Fruit fly (Drosophila melanogaster) whole organism, embryonic: ENCODE results near the gene Klp68D.

Experiments
- CG1024 ChIP-seq: fragments of 200-800 bp; sonication (Bioruptor generic); IDR thresholded peaks from 2 replicates; pipeline ENCODE4 v1.3.6; 2022; ENCODE audit warnings: missing biosample characterization, missing genetic modification characterization
- CG10274 ChIP-seq: fragments of 200-800 bp; sonication (Bioruptor generic); optimal IDR thresholded peaks from 3 replicates; lab custom pipeline; 2017; ENCODE audit warnings: missing biosample characterization, mild to moderate bottlenecking, missing genetic modification characterization
- CG12071 ChIP-seq: fragments of 200-800 bp; sonication (Bioruptor generic); optimal IDR thresholded peaks from 3 replicates; lab custom pipeline; 2018; ENCODE audit warnings: missing biosample characterization, mild to moderate bottlenecking, missing genetic modification characterization
- CG14014 ChIP-seq: fragments of 200-800 bp; sonication (Bioruptor generic); IDR thresholded peaks from 2 replicates; pipeline ENCODE4 v1.3.6; 2022; ENCODE audit warnings: missing biosample characterization, missing genetic modification characterization
- CG8359 ChIP-seq: fragments of 200-800 bp; sonication (Bioruptor generic); optimal IDR thresholded peaks from 2 replicates; lab custom pipeline; 2017; ENCODE audit warnings: missing biosample characterization, mild to moderate bottlenecking, missing genetic modification characterization, borderline replicate concordance
- Dad ChIP-seq: fragments of 200-800 bp; sonication (Bioruptor generic); optimal IDR thresholded peaks from 3 replicates; lab custom pipeline; 2016; ENCODE audit warnings: missing biosample characterization, missing genetic modification characterization
- Dll ChIP-seq: fragments of 200-800 bp; sonication (Bioruptor generic); IDR thresholded peaks from 4 replicates; pipeline ENCODE4 v1.3.6; 2022; ENCODE audit warnings: missing biosample characterization, missing genetic modification characterization; ENCODE audit not compliant: partially characterized antibody
- jigr1 ChIP-seq: fragments of 200-800 bp; sonication (Bioruptor generic); IDR thresholded peaks from 3 replicates; pipeline ENCODE4 v1.3.6; 2022; ENCODE audit warnings: missing biosample characterization, missing genetic modification characterization
- unpg ChIP-seq: fragments of 200-800 bp; sonication (Bioruptor generic); optimal IDR thresholded peaks from 3 replicates; lab custom pipeline; 2018; ENCODE audit warnings: missing biosample characterization, mild to moderate bottlenecking, missing genetic modification characterization, moderate library complexity
- vvl ChIP-seq: fragments of 200-800 bp; sonication (Bioruptor generic); IDR thresholded peaks from 2 replicates; pipeline ENCODE4 v1.3.6; 2022; ENCODE audit warnings: missing biosample characterization, missing genetic modification characterization
- zf30C ChIP-seq: fragments of 200-800 bp; sonication (Bioruptor generic); optimal IDR thresholded peaks from 3 replicates; lab custom pipeline; 2018; ENCODE audit warnings: missing biosample characterization, mild to moderate bottlenecking, missing genetic modification characterization

DNA sequence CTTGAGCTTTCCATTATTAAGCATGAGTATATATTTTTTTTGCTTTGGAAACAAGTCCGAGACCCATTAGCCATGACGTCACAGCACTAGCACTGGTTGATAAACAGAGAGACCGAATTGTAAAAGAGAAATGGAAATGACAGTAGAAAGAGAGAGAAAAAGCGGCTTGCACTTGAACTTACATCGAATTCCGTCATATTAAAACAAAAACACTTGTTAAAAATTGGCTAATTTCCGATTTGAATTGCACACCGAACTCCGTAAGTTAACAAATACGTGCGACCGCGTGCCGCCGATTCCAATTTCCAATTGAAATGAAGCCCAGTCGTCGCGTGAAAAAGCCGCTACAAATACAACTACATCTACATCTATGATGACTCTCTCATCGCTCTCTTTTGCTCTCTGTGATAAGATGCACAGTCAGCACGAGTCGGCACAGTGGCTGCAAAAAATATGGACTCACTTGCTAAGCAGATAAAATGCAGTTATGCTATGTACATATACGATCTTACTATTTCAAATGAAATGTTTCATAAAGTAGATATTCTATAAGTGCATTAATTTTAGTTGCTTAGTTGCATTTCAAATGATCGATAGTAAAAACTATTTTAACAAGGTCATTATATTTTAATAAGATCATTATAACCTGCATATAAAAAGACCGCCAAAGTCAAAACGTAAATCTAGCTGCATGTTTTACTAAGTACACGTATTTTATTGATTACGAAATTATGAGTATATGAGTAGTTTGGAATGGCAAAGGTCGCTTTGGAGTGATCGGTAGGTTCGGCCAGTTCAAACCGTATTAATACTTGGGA, 24.4 kb downstream of the Klp68D start:
- TF ChIP-seq zf30C (GFP tag; lab: Kevin White, UChicago) (no peak), Dad (GFP tag; lab: Kevin White, UChicago) (no peak), unpg (GFP tag; lab: Kevin White, UChicago) (peak; percentile 43), CG14014 (GFP tag; lab: Robert Waterston, UW) (peak; percentile 62; the same call in 1 of the 2 replicates), CG12071 (GFP tag; lab: Kevin White, UChicago) (peak; percentile 31), CG8359 (GFP tag; lab: Kevin White, UChicago) (no peak), vvl (peak; percentile 83), jigr1 (no peak), CG10274 (GFP tag; lab: Kevin White, UChicago) (no peak), Dll (GFP tag; lab: Robert Waterston, UW) (peak; percentile 60; the same call in 1 of the 4 replicates), CG1024 (GFP tag; lab: Robert Waterston, UW) (no peak)
